Worm (Caenorhabditis elegans): ENCODE measurements around the gene srx-88.

The srx-88 gene

DNA sequence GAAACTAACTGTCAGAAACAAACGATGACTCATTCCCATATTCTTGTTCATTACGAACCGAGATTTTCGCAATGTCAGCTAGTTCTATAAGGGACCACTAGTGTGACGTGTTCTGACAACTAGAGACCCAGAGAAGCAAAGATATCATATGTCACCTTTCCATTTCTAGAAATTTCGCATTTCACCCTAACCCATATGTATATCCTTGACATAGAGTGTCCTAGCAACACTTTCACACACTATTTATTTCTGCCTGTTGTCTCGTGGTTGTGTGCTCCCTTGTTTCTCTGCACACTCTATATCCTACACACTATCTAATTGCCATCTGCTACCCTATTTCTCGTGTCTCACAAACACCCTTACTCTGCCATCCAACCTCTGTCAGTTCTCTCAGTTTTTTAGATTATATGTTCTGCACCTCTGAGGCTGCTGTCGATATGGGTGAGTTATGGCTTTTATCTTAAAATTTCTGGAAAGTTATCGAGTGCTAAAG is 34.4 kb upstream of the srx-88 start, which contains the start of the genes F38B7.17 and F38B7.3 (continued):
- TF ChIP-seq mab-9 (GFP tag; IDR thresholded peaks at IDR 0.05), result no peak
- TF ChIP-seq dpl-1 (GFP tag; optimal IDR thresholded peaks at IDR 0.05), result peak; percentile 26 to 39 (median 34)
- TF ChIP-seq elt-2 (tag; optimal IDR thresholded peaks at IDR 0.05), result peak; percentile 66
- peak; percentile 67 for TF ChIP-seq nhr-11 (tag; optimal IDR thresholded peaks at IDR 0.05)
- no peak for TF ChIP-seq ama-1 (optimal IDR thresholded peaks at IDR 0.05)
- no peak for TF ChIP-seq C04F5.9 (tag; optimal IDR thresholded peaks at IDR 0.05)
- TF ChIP-seq lin-35 (GFP tag; optimal IDR thresholded peaks at IDR 0.05), result peak; percentile 64 to 70
- TF ChIP-seq nhr-85 (tag), result peak; percentile 73
- peak; percentile 39 for TF ChIP-seq sox-4 (tag; optimal IDR thresholded peaks at IDR 0.05)
- peak; percentile 72 to 77 for TF ChIP-seq efl-1 (optimal IDR thresholded peaks at IDR 0.05)
- peak; percentile 43 to 92 for TF ChIP-seq efl-1 (GFP tag; optimal IDR thresholded peaks at IDR 0.05 in 1 of 2)
- TF ChIP-seq Y116A8C.19 (tag; optimal IDR thresholded peaks at IDR 0.05; ENCODE audit: borderline replicate concordance), result no peak
- TF ChIP-seq pqm-1 (tag; optimal IDR thresholded peaks at IDR 0.05), result no peak

DNA sequence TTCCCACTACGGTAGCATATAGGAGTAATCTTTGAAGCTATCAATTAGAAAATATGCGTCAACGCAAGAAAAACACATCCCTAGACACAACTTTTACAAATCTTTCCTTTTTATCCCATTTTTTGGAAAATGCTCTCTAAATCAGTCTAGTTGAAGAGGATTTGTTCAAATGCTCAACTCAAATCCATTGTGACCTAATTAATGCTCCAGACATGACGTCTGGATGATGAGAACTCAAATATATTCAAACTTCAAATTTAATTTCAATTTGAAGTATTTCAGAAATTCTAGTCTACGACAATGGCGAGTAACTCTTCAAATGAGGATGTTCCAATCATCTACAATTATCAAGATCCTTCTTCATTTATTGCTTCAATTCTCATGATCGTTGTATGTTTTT is 30.9 kb upstream of the srx-88 start, which contains the start of gene srx-85:
srx-85 (plus strand) TSS at position 301 of the 400 bp plus-strand sequence.
- TF ChIP-seq zip-4 (GFP tag; optimal IDR thresholded peaks at IDR 0.05) (no peak), lin-15B (tag; optimal IDR thresholded peaks at IDR 0.05) (no peak), vab-15 (tag; optimal IDR thresholded peaks at IDR 0.05) (no peak), nhr-84 (tag; optimal IDR thresholded peaks at IDR 0.05) (no peak), aha-1 (tag; optimal IDR thresholded peaks at IDR 0.05) (no peak), swsn-7 (tag; optimal IDR thresholded peaks at IDR 0.05) (no peak), rnt-1 (tag; optimal IDR thresholded peaks at IDR 0.05) (no peak)

DNA sequence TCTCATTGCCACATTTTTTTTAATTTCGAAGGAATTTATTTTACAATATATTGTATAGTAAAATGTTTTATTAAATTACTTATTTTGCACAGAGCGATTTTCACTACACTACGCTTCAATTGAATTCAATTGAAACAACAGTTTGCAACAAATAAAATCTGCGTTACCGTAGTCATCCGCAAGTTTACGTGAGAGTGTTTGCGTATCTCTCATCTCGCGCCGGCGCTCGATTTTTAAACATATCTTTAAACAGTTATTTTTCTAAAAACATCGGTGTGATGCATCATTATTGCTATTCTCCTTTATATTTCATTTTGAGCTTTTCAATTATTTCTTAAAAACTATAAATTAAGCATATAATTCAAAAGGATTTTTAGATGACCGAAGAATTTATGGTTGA is 29.1 kb upstream of the srx-88 start, which contains the start of gene duo-1:
duo-1 (plus strand) TSS at position 371 of the 400 bp plus-strand sequence.
- TF ChIP-seq C16A3.4 (tag; optimal IDR thresholded peaks at IDR 0.05) (no peak), sox-4 (tag; optimal IDR thresholded peaks at IDR 0.05) (no peak), elt-2 (tag; optimal IDR thresholded peaks at IDR 0.05) (no peak), hlh-17 (GFP tag; optimal IDR thresholded peaks at IDR 0.05; ENCODE audit: borderline replicate concordance) (no peak), rnt-1 (tag; optimal IDR thresholded peaks at IDR 0.05) (no peak), unc-30 (tag; optimal IDR thresholded peaks at IDR 0.05) (no peak), fos-1 (tag; optimal IDR thresholded peaks at IDR 0.05) (no peak), efl-1 (optimal IDR thresholded peaks at IDR 0.05) (peak in 1 of 2 experiments; percentile 57), efl-1 (GFP tag; optimal IDR thresholded peaks at IDR 0.05 in 1 of 2) (no peak), dpl-1 (GFP tag; optimal IDR thresholded peaks at IDR 0.05) (peak in 1 of 3 experiments; percentile 5), nhr-71 (tag; optimal IDR thresholded peaks at IDR 0.05) (no peak), F16B12.6 (tag; optimal IDR thresholded peaks at IDR 0.05) (peak; percentile 23), jun-1 (tag; optimal IDR thresholded peaks at IDR 0.05) (no peak)

DNA sequence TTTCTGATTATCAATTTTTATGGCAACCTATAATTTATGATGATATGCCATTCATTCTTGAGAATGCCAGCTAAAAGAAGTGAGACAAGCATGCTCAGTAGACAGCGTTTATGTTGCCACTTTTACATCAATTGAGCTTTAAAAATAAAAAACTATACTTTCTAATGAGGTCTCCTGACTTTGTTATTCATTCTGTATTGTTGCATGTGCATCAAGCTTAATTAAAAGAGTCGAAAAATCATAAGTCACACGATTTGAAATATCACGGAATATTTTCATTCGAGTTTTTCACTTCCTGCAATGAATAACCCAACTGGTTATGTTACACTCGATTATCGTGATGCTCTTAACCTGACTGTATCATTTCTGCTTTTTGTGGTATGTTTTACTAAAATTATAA is 20.7 kb upstream of the srx-88 start, which contains the start of gene srx-86:
srx-86 (plus strand) TSS at position 301 of the 400 bp plus-strand sequence.
- TF ChIP-seq ama-1 (optimal IDR thresholded peaks at IDR 0.05), result no peak
- TF ChIP-seq mep-1 (tag; optimal IDR thresholded peaks at IDR 0.05), result no peak
- TF ChIP-seq nhr-12 (tag; optimal IDR thresholded peaks at IDR 0.05), result no peak
- TF ChIP-seq fkh-4 (tag; optimal IDR thresholded peaks at IDR 0.05; ENCODE audit: borderline replicate concordance), result no peak
- TF ChIP-seq C34B4.2 (tag; optimal IDR thresholded peaks at IDR 0.05), result no peak
- no peak for TF ChIP-seq hlh-17 (GFP tag; optimal IDR thresholded peaks at IDR 0.05; ENCODE audit: borderline replicate concordance)

DNA sequence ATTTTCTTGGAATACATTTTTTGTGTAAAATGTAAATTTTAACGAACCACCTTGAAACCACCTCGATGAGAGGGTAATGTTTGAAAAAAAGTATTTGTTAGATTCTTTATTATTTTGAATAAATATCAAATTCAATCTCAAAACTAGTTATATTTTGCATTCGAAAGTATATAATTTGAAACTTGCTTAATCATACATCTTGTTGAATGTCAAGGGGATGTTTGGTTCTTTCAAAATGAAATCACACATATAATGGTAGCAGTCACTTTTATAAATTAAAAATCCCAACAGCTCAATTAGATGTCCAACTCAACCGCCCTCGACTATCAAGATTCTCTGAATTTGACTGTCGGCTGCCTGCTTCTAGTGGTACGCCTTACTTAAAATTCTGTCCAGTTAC is 18.7 kb upstream of the srx-88 start, which contains the start of gene srx-87:
srx-87 (plus strand) TSS at position 301 of the 400 bp plus-strand sequence.
- no peak for TF ChIP-seq efl-1 (optimal IDR thresholded peaks at IDR 0.05)
- peak in 1 of 2 experiments; percentile 17 for TF ChIP-seq efl-1 (GFP tag; optimal IDR thresholded peaks at IDR 0.05 in 1 of 2)
- TF ChIP-seq isw-1 (GFP tag; IDR thresholded peaks at IDR 0.05), result no peak

DNA sequence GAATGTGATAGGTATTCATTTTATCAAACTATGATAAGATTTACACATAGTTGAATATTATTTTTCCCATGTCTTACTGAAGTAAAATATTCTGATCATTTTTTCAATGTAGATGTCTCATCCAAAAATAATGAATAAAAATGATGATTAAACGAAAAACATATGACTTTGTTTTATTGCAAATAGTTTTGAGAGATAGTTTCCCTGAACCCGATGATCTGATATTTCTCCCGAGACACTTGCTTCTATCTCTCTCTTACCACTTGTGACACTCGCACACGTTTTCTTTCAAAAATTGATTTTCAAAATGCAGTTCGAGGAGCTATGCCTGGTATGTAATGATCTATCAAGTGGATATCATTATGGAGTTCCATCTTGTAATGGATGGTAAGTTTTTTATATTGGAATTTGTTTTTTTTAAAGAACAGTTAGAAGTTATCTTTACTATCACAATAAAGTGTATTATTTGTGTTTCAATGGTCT is 13.1 kb upstream of the srx-88 start, which contains the start of the genes nhr-101 and pms-2:
nhr-101 (plus strand) TSS at position 308 of the 483 bp plus-strand sequence.
pms-2 (minus strand) TSS at position 433 of the 483 bp plus-strand sequence.
- TF ChIP-seq dsc-1 (tag; optimal IDR thresholded peaks at IDR 0.05) (peak; percentile 73), F16B12.6 (tag; optimal IDR thresholded peaks at IDR 0.05) (no peak), dpl-1 (GFP tag; optimal IDR thresholded peaks at IDR 0.05) (peak in 2 of 3 experiments; percentile 6 to 14), nhr-71 (tag; optimal IDR thresholded peaks at IDR 0.05) (peak; percentile 73), efl-1 (optimal IDR thresholded peaks at IDR 0.05) (no peak), efl-1 (GFP tag; optimal IDR thresholded peaks at IDR 0.05 in 1 of 2) (peak in 1 of 2 experiments; percentile 87), unc-62 (GFP tag; optimal IDR thresholded peaks at IDR 0.05) (no peak), lin-35 (GFP tag; optimal IDR thresholded peaks at IDR 0.05) (peak in 1 of 2 experiments; percentile 19), fkh-8 (tag; optimal IDR thresholded peaks at IDR 0.05) (no peak), elt-3 (tag; optimal IDR thresholded peaks at IDR 0.05) (peak in 1 of 6 experiments; percentile 24), blmp-1 (tag; optimal IDR thresholded peaks at IDR 0.05) (peak; percentile 38), nhr-85 (tag) (peak; percentile 76), fkh-4 (tag; optimal IDR thresholded peaks at IDR 0.05; ENCODE audit: borderline replicate concordance) (no peak), skn-1 (tag; optimal IDR thresholded peaks at IDR 0.05) (peak; percentile 76), C34B4.2 (tag; optimal IDR thresholded peaks at IDR 0.05) (no peak), snu-23 (GFP tag; optimal IDR thresholded peaks at IDR 0.05) (peak; percentile 50), lin-14 (GFP tag; optimal IDR thresholded peaks at IDR 0.05) (peak; percentile 61), mep-1 (tag; optimal IDR thresholded peaks at IDR 0.05) (peak; percentile 13)

Data from whole organism, L1 larva.